Fruit fly (Drosophila melanogaster): ENCODE data around the gene CG42394.

The CG42394 gene

DNA sequence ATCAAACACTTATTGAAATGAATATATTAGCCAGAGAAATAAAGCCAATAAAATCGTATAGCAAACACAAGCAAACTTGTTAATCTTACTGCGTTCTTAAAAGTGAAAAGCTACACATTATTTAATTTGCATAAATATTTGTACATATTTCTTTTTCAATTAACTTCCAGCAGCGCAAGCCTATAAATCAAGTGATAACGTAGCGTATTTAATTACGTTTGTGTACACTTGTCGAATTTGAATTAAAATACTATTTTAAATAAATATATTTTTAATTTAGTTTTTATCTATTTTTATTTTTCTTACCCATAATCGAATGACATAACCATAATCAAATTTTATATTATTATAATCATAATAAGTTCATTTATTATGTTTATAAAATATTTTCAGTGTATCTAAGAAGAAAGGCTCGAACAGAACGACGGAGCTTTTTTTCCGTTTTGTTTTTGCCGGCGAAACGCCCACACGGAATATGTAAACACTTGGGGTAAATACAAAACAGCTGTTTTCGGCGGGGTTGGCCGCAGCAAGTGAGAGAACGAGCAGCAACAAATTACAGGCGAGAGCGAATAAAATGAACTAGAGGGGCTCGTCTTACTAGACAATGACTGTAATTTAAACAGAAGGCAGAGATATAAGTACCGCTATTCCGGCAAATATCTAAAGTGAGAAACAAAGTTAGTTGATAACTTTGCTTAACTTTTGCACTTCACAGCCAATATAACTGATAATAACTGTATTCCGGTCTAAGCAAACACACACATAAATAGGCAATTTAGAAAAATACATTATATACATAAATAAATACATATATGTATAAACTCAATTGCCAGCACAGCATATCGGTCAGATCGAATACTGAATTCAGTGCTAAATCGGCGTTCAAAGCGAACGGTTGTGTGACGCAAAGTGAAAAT, 26.1 kb downstream of the CG42394 start, which contains the start of gene Sodh2 (continued):
- TF ChIP-seq Xbp1 (GFP tag; optimal IDR thresholded peaks at IDR 0.05) = peak; percentile 47
- peak; percentile 59 for TF ChIP-seq CG12155 (GFP tag; optimal IDR thresholded peaks at IDR 0.05)
- no peak for TF ChIP-seq usp (GFP tag; optimal IDR thresholded peaks at IDR 0.05)
- peak; percentile 17 for TF ChIP-seq Ssrp (tag; optimal IDR thresholded peaks at IDR 0.05)

dm6 chr3R:10877808-10878207, 28.2 kb downstream of the CG42394 start:
- TF ChIP-seq tio (GFP tag; optimal IDR thresholded peaks at IDR 0.05) (no peak), sug (tag; optimal IDR thresholded peaks at IDR 0.05) (peak; percentile 90), sens (GFP tag) (peak; percentile 47), Hr78 (GFP tag; optimal IDR thresholded peaks at IDR 0.05) (peak in 1 of 2 experiments; percentile 27), grn (GFP tag; optimal IDR thresholded peaks at IDR 0.05) (peak; percentile 19), CG2199 (GFP tag; IDR thresholded peaks at IDR 0.05) (no peak), CG34376 (GFP tag; optimal IDR thresholded peaks at IDR 0.05) (peak; percentile 68), oc (tag; optimal IDR thresholded peaks at IDR 0.05) (no peak), cwo (GFP tag; optimal IDR thresholded peaks at IDR 0.05) (peak; percentile 27), CG10543 (GFP tag; optimal IDR thresholded peaks at IDR 0.05) (peak; percentile 0), hth (optimal IDR thresholded peaks at IDR 0.05) (no peak)

DNA sequence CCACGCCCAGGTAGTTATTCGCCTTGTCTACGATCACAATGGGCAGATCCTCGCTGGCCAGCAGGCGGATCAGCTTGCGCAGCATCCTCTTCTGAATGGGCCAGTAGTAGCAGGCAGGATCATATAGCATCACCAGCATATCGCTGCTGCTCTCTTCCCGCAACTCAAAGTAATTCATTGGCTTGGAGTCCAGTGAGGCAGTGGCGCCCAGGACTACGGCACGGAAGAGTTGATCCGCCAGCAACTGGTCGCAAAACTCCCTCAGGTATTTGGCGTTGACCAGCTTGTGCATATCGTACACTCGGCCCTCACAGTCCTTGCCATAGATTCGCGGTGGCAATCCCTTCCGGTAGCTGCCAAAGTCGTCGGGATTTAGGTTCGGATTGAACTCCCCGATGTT, 29.0 kb downstream of the CG42394 start:
- TF ChIP-seq CG13287 (GFP tag; IDR thresholded peaks at IDR 0.05; ENCODE audit: partially characterized antibody) = no peak
- 0 out of 2 replicates have a peak, but pooled peaks have one; percentile 4 for TF ChIP-seq ranshi (GFP tag; IDR thresholded peaks at IDR 0.05)
- no peak for TF ChIP-seq Dip3 (GFP tag; optimal IDR thresholded peaks at IDR 0.05)
- peak; percentile 52 for TF ChIP-seq CG8478 (optimal IDR thresholded peaks at IDR 0.05)

DNA sequence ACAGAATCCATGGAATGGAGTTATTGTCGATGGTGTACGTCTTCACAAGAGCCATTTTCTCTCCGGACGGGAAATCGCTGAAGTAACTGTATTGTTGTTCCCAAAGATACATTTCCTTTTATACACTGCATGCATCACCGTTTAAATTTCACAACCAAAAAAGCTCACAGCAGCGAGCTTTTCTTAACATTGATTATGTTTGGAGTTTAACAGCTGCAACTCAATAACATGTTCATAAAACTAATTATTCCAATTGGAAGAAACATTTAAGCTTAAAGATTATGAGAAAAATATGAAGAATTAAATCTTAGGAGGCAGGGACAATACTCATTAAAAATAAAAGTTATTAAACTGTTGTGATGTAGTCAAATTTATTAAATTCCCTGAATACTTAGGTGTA, 29.6 kb downstream of the CG42394 start, which contains the start of gene CG14695:
Gene CG14695, minus strand, starts transcription at position 101 of the 400 bp plus-strand sequence.
- TF ChIP-seq al (GFP tag; IDR thresholded peaks at IDR 0.05) (no peak), fd96Cb (tag; optimal IDR thresholded peaks at IDR 0.05) (no peak), hkb (optimal IDR thresholded peaks at IDR 0.05) (no peak), hkb (GFP tag; IDR thresholded peaks at IDR 0.05) (peak; percentile 15; the same call in 1 of the 2 replicates), zfh1 (GFP tag; IDR thresholded peaks at IDR 0.05) (0 out of 3 replicates have a peak, but pooled peaks have one; percentile 14), tna (GFP tag; IDR thresholded peaks at IDR 0.05; ENCODE audit: partially characterized antibody) (no peak), chinmo (GFP tag; IDR thresholded peaks at IDR 0.05; ENCODE audit: partially characterized antibody) (0 out of 4 replicates have a peak, but pooled peaks have one; percentile 34), tin (GFP tag; optimal IDR thresholded peaks at IDR 0.05) (no peak), CG7745 (tag; optimal IDR thresholded peaks at IDR 0.05) (no peak)

DNA sequence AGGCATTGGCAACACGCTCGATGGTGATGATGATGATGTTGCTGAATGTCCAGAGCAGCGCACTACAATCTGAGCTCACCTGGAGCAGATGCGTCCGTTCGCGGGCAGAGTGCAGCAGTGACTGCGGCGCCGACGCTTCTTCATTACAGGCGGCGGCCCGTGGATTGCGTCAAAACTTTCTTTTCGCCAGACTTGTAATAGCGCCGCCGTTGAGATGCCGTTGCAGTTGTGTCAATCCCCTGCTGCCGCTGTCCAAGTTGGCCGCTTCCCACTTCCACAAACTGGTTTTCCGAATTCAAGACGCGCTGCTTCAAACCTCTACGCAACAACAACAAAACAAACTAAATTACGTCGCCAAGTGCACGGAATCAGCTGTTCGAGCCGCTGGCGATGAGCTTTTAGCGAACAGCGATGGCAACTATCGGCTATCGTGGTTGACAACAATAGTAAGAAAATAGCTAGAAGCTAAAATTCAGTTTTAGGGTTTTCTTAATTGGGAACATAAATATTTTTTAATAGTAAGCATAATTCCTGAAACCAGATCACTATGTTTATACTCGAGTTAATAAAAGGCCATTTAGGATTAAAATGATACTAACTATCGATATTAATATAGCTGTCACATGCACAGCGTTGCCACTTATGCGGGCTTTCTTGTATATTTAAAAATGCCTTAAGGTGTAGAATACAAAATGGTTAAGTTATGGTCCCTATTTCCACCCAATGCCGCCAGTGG, 32.4 kb downstream of the CG42394 start, which contains the start of gene Tpc1:
Gene Tpc1, minus strand, starts transcription at position 365 of the 736 bp plus-strand sequence.
- TF ChIP-seq Bdp1 (GFP tag; optimal IDR thresholded peaks at IDR 0.05) = peak; percentile 37
- no peak for TF ChIP-seq MTF-1 (GFP tag; optimal IDR thresholded peaks at IDR 0.05; ENCODE audit: borderline replicate concordance)
- TF ChIP-seq wor (GFP tag; IDR thresholded peaks at IDR 0.05) = no peak
- TF ChIP-seq Usf (GFP tag; optimal IDR thresholded peaks at IDR 0.05) = no peak
- TF ChIP-seq grau (tag; optimal IDR thresholded peaks at IDR 0.05) = peak; percentile 46
- peak; percentile 89 for TF ChIP-seq Dp (GFP tag; optimal IDR thresholded peaks at IDR 0.05)
- TF ChIP-seq CG14050 (GFP tag; IDR thresholded peaks at IDR 0.05) = no peak
- peak in 1 of 2 experiments; percentile 28 for TF ChIP-seq Hr78 (GFP tag; optimal IDR thresholded peaks at IDR 0.05)
- TF ChIP-seq klu (GFP tag; IDR thresholded peaks at IDR 0.05) = no peak
- TF ChIP-seq Side (GFP tag; optimal IDR thresholded peaks at IDR 0.05) = peak; percentile 18
- TF ChIP-seq CG4820 (GFP tag; optimal IDR thresholded peaks at IDR 0.05) = peak; percentile 6
- peak; percentile 91 for TF ChIP-seq sens (GFP tag)
- TF ChIP-seq CG8765 (GFP tag; IDR thresholded peaks at IDR 0.05) = no peak
- TF ChIP-seq CG15601 (tag; optimal IDR thresholded peaks at IDR 0.05) = peak; percentile 48
- TF ChIP-seq amos (GFP tag; IDR thresholded peaks at IDR 0.05; ENCODE audit: partially characterized antibody) = peak; percentile 82; the same call in 1 of the 2 replicates
- no peak for TF ChIP-seq CG4617 (GFP tag; optimal IDR thresholded peaks at IDR 0.05; ENCODE audit: borderline replicate concordance)

Data from whole organism, embryonic.